Fruit fly (Drosophila melanogaster) whole organism, prepupa: ENCODE results near the gene CG4565.

Experiments
- CG10631 ChIP-seq: fragments of 200-800 bp; sonication (Bioruptor generic); optimal IDR thresholded peaks from 2 replicates; lab custom pipeline; 2016; ENCODE audit warnings: missing biosample characterization, missing genetic modification characterization
- CG11762 ChIP-seq: fragments of 200-800 bp; sonication (Bioruptor generic); optimal IDR thresholded peaks from 3 replicates; lab custom pipeline; 2016; ENCODE audit warnings: missing biosample characterization, missing genetic modification characterization; ENCODE audit not compliant: insufficient read depth
- CG11902 ChIP-seq: fragments of 200-800 bp; sonication (Bioruptor generic); optimal IDR thresholded peaks from 3 replicates; lab custom pipeline; 2016; ENCODE audit warnings: missing biosample characterization, missing genetic modification characterization
- CG15336 ChIP-seq: fragments of 200-800 bp; sonication (Bioruptor generic); IDR thresholded peaks from 2 replicates; pipeline ENCODE4 v1.3.6; 2022; ENCODE audit warnings: missing biosample characterization, missing genetic modification characterization
- CG1621 ChIP-seq: fragments of 200-800 bp; sonication (Bioruptor generic); optimal IDR thresholded peaks from 3 replicates; lab custom pipeline; 2018; ENCODE audit warnings: missing biosample characterization, mild to moderate bottlenecking, missing genetic modification characterization
- CG16779 ChIP-seq: fragments of 200-800 bp; sonication (Bioruptor generic); optimal IDR thresholded peaks from 3 replicates; lab custom pipeline; 2017; ENCODE audit warnings: missing biosample characterization, mild to moderate bottlenecking, missing genetic modification characterization
- CG3032 ChIP-seq: fragments of 200-800 bp; optimal IDR thresholded peaks from 2 replicates; lab custom pipeline; 2019; ENCODE audit warnings: missing biosample characterization, mild to moderate bottlenecking, missing genetic modification characterization, moderate library complexity
- CG31627 ChIP-seq: fragments of 200-800 bp; sonication (Bioruptor generic); optimal IDR thresholded peaks from 3 replicates; lab custom pipeline; 2016; ENCODE audit warnings: missing biosample characterization, missing genetic modification characterization
- CG32006 ChIP-seq: fragments of 200-800 bp; sonication (Bioruptor generic); optimal IDR thresholded peaks from 3 replicates; lab custom pipeline; 2017; ENCODE audit warnings: missing biosample characterization, mild to moderate bottlenecking, missing genetic modification characterization
- CG3919 ChIP-seq: fragments of 200-800 bp; sonication (Bioruptor generic); optimal IDR thresholded peaks from 3 replicates; lab custom pipeline; 2016; ENCODE audit warnings: missing biosample characterization, missing genetic modification characterization
- CG4318 ChIP-seq: fragments of 200-800 bp; sonication (Bioruptor generic); optimal IDR thresholded peaks from 3 replicates; lab custom pipeline; 2017; ENCODE audit warnings: missing biosample characterization, mild to moderate bottlenecking, missing genetic modification characterization
- CG6163 ChIP-seq: fragments of 200-800 bp; sonication (Bioruptor generic); IDR thresholded peaks from 3 replicates; pipeline ENCODE4 v1.3.6; 2022; ENCODE audit warnings: missing biosample characterization, missing genetic modification characterization
- CG6276 ChIP-seq: fragments of 200-800 bp; sonication (Bioruptor generic); optimal IDR thresholded peaks from 2 replicates; lab custom pipeline; 2017; ENCODE audit warnings: missing biosample characterization, mild to moderate bottlenecking, missing genetic modification characterization
- CG6808 ChIP-seq: fragments of 200-800 bp; sonication (Bioruptor generic); optimal IDR thresholded peaks from 3 replicates; lab custom pipeline; 2017; ENCODE audit warnings: missing biosample characterization, missing genetic modification characterization, mild to moderate bottlenecking, moderate library complexity, missing genetic modification reagents
- CG6854 ChIP-seq: fragments of 200-800 bp; sonication (Bioruptor generic); optimal IDR thresholded peaks from 2 replicates; lab custom pipeline; 2017; ENCODE audit warnings: missing biosample characterization, mild to moderate bottlenecking, missing genetic modification characterization
- CG7368 ChIP-seq: fragments of 200-800 bp; sonication (Bioruptor generic); optimal IDR thresholded peaks from 3 replicates; lab custom pipeline; 2016; ENCODE audit warnings: missing biosample characterization, missing genetic modification characterization
- CG8632 ChIP-seq: fragments of 200-800 bp; sonication (Bioruptor generic); optimal IDR thresholded peaks from 3 replicates; lab custom pipeline; 2016; ENCODE audit warnings: missing biosample characterization, missing genetic modification characterization
- CG9139 ChIP-seq: fragments of 200-800 bp; sonication (Bioruptor generic); optimal IDR thresholded peaks from 3 replicates; lab custom pipeline; 2017; ENCODE audit warnings: missing biosample characterization, mild to moderate bottlenecking, missing genetic modification characterization
- Eip78C ChIP-seq: fragments of 200-800 bp; sonication (Bioruptor generic); peaks from one replicate; lab custom pipeline; 2016; ENCODE audit warnings: missing biosample characterization, missing genetic modification characterization
- Eip93F ChIP-seq: fragments of 200-800 bp; sonication (Bioruptor generic); optimal IDR thresholded peaks from 2 replicates; lab custom pipeline; 2016; ENCODE audit warnings: missing biosample characterization, mild to moderate bottlenecking, missing genetic modification characterization
- Ets21C ChIP-seq: fragments of 200-800 bp; sonication (Bioruptor generic); optimal IDR thresholded peaks from 3 replicates; lab custom pipeline; 2016; ENCODE audit warnings: missing biosample characterization, missing genetic modification characterization
- Ets96B ChIP-seq: fragments of 200-800 bp; optimal IDR thresholded peaks from 2 replicates; lab custom pipeline; 2019; ENCODE audit warnings: missing biosample characterization, mild to moderate bottlenecking, missing genetic modification characterization, moderate library complexity
- Gug ChIP-seq: fragments of 200-800 bp; sonication (Bioruptor generic); IDR thresholded peaks from 2 replicates; pipeline ENCODE4 v1.3.6; 2022; ENCODE audit warnings: missing biosample characterization, missing genetic modification characterization
- Hr38 ChIP-seq: sonication (Bioruptor generic); optimal IDR thresholded peaks from 2 replicates; lab custom pipeline; 2016; ENCODE audit warnings: missing biosample characterization, missing genetic modification characterization
- Hr39 ChIP-seq: fragments of 200-800 bp; sonication (Bioruptor generic); optimal IDR thresholded peaks from 2 replicates; lab custom pipeline; 2016; ENCODE audit warnings: missing biosample characterization, missing genetic modification characterization
- Lpt ChIP-seq: fragments of 200-800 bp; sonication (Bioruptor generic); optimal IDR thresholded peaks from 3 replicates; lab custom pipeline; 2016; ENCODE audit warnings: missing biosample characterization, missing genetic modification characterization
- Met ChIP-seq: fragments of 200-800 bp; sonication (Bioruptor generic); optimal IDR thresholded peaks from 3 replicates; lab custom pipeline; 2016; ENCODE audit warnings: missing biosample characterization, missing genetic modification characterization
- Sox14 ChIP-seq: fragments of 200-800 bp; sonication (Bioruptor generic); optimal IDR thresholded peaks from 3 replicates; lab custom pipeline; 2016; ENCODE audit warnings: missing biosample characterization, missing genetic modification characterization
- achi ChIP-seq: fragments of 200-800 bp; sonication (Bioruptor generic); optimal IDR thresholded peaks from 3 replicates; lab custom pipeline; 2016; ENCODE audit warnings: missing biosample characterization, missing genetic modification characterization
- cyc ChIP-seq: fragments of 200-800 bp; sonication (Bioruptor generic); optimal IDR thresholded peaks from 3 replicates; lab custom pipeline; 2016; ENCODE audit warnings: missing biosample characterization, missing genetic modification characterization
- dac ChIP-seq: fragments of 200-800 bp; sonication (Bioruptor generic); optimal IDR thresholded peaks from 2 replicates; lab custom pipeline; 2017; ENCODE audit warnings: missing biosample characterization, mild to moderate bottlenecking, missing genetic modification characterization
- dsx ChIP-seq: fragments of 200-800 bp; optimal IDR thresholded peaks from 3 replicates; lab custom pipeline; 2019; ENCODE audit warnings: missing biosample characterization, mild to moderate bottlenecking, missing genetic modification characterization, moderate library complexity; ENCODE audit not compliant: poor library complexity, severe bottlenecking
- eg ChIP-seq: fragments of 200-800 bp; sonication (Bioruptor generic); IDR thresholded peaks from 3 replicates; pipeline ENCODE4 v1.3.6; 2022; ENCODE audit warnings: missing biosample characterization, missing genetic modification characterization
- esn ChIP-seq: fragments of 200-800 bp; sonication (Bioruptor generic); optimal IDR thresholded peaks from 2 replicates; lab custom pipeline; 2016; ENCODE audit warnings: missing biosample characterization, mild to moderate bottlenecking, missing genetic modification characterization, moderate library complexity
- fkh ChIP-seq: fragments of 200-800 bp; sonication (Bioruptor generic); optimal IDR thresholded peaks from 3 replicates; lab custom pipeline; 2017; ENCODE audit warnings: missing biosample characterization, mild to moderate bottlenecking, missing genetic modification characterization, moderate library complexity
- lz ChIP-seq: fragments of 200-800 bp; sonication (Bioruptor generic); optimal IDR thresholded peaks from 3 replicates; lab custom pipeline; 2016; ENCODE audit warnings: missing biosample characterization, missing genetic modification characterization
- salr ChIP-seq, 2 experiments: fragments of 200-800 bp; sonication (Bioruptor generic); optimal IDR thresholded peaks; 3 replicates each; lab custom pipeline; 2016 to 2018; ENCODE audit warnings: missing biosample characterization in 2 of 2, missing genetic modification characterization in 2 of 2, mild to moderate bottlenecking in 1 of 2
- spab ChIP-seq: fragments of 200-800 bp; sonication (Bioruptor generic); optimal IDR thresholded peaks from 2 replicates; lab custom pipeline; 2017; ENCODE audit warnings: missing biosample characterization, mild to moderate bottlenecking, missing genetic modification characterization, missing genetic modification reagents
- ss ChIP-seq, 2 experiments: fragments of 200-800 bp; sonication (Bioruptor generic); optimal IDR thresholded peaks; 2 replicates in 1 of 2; 3 replicates in 1 of 2; lab custom pipeline; 2017 to 2018; ENCODE audit warnings: mild to moderate bottlenecking in 2 of 2, missing biosample characterization in 2 of 2, missing genetic modification characterization in 2 of 2, moderate library complexity in 1 of 2
- svp ChIP-seq: fragments of 200-800 bp; sonication (Bioruptor generic); peaks from one replicate; lab custom pipeline; 2016; ENCODE audit warnings: missing biosample characterization, missing genetic modification characterization
- topi ChIP-seq: fragments of 200-800 bp; sonication (Bioruptor generic); optimal IDR thresholded peaks from 3 replicates; lab custom pipeline; 2016; ENCODE audit warnings: missing biosample characterization, missing genetic modification characterization

CG4565 gene

DNA sequence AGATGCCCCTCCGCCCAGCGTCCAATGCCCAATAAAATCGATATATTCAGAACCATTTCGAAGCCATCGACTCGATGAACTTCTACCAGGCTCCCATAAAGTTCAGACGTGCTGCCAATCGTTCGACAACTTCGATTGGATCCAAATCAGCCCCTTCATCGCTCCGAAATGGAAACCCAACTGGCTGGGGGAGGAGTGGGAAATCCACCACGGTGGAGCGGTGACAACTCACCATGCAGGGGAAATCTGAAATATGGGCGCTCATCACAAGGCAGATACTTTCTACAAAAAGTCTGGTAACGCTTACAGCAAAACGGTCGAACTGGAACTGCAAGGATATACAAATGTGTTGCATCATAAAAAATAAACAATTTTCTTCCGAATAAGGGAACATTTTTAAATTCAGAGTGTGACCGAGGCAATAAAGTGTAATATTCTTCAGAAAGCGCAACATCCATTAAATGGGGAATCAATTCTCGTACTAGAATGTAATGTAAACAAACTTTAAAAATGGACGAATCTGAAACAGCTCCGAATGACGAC is at the start of gene CG4565:
Gene CG4565 (plus strand): TSS at position 493 of the 543 bp plus-strand sequence.
- TF ChIP-seq Hr38 (GFP tag; lab: Kevin White, UChicago) (no peak), CG31627 (no peak), CG15336 (GFP tag; lab: Robert Waterston, UW) (no peak), dac (GFP tag; lab: Kevin White, UChicago) (no peak), CG6854 (GFP tag; lab: Kevin White, UChicago) (no peak), Gug (GFP tag; lab: Robert Waterston, UW) (no peak), CG10631 (GFP tag; lab: Kevin White, UChicago) (no peak), CG32006 (no peak), Hr39 (GFP tag; lab: Kevin White, UChicago) (no peak), Eip78C (GFP tag; lab: Kevin White, UChicago) (peak; percentile 24), fkh (GFP tag; lab: Kevin White, UChicago) (peak; percentile 49)

DNA sequence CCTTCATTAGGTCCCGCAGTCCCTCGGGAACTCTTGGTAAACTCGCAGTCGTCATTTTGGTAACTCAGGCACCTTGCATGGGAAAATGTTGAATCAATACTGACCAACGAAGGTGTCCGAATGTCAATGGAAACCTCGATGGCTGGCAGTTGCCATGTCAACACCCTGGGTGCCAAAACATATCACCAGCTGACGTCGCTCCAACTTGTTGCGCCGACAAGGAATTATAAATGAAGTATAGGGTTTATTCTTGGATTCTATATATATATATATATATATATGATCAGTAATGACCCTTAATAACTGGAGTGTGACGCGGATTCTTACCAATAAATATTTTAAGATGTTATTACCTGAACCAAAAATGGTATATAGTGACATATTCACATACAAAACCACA is 48.7 kb upstream of the CG4565 start, which contains the start of gene CG14692:
Gene CG14692 (minus strand): TSS at position 101 of the 400 bp plus-strand sequence.
- TF ChIP-seq CG11762 (GFP tag; lab: Kevin White, UChicago) (no peak), CG6854 (GFP tag; lab: Kevin White, UChicago) (no peak), CG4318 (GFP tag; lab: Kevin White, UChicago) (no peak), CG10631 (GFP tag; lab: Kevin White, UChicago) (no peak), CG16779 (tag; lab: Kevin White, UChicago) (no peak), Hr38 (GFP tag; lab: Kevin White, UChicago) (no peak), salr (GFP tag; optimal IDR thresholded peaks at IDR 0.05; lab: Kevin White, UChicago) (no peak), topi (GFP tag; lab: Kevin White, UChicago) (no peak), CG3032 (no peak), CG6808 (GFP tag; lab: Kevin White, UChicago) (no peak), Ets96B (tag; lab: Kevin White, UChicago) (no peak)

DNA sequence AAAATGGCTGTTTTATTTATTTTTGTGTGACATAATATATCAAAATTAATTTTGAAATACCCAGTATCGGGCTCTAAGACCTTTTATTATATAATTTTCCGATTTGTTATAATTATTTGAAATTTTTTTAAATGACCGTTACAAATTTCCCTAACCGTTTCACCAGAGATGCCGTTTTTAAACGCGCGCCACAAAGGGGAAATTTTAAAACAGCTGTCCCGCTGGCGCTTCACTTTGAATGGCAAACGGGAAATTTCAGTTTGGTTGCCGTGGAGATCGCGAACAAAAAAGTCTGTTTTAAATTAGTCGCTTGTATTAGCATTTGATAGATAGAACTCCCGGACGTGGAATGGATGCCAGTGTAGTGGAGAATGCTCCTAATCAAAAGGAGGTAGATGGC is 37.5 kb upstream of the CG4565 start, which contains the start of the genes CG14693 and TTLL15:
Gene CG14693 (minus strand): TSS at position 16 of the 400 bp plus-strand sequence.
Gene TTLL15 (plus strand): TSS at position 257 of the 400 bp plus-strand sequence.
- TF ChIP-seq svp (GFP tag; lab: Kevin White, UChicago) = no peak
- TF ChIP-seq Met (GFP tag; lab: Kevin White, UChicago) = no peak
- TF ChIP-seq Ets21C (GFP tag; lab: Kevin White, UChicago) = no peak
- no peak for TF ChIP-seq ss (GFP tag; optimal IDR thresholded peaks at IDR 0.05; lab: Kevin White, UChicago)
- no peak for TF ChIP-seq cyc (GFP tag; lab: Kevin White, UChicago)

DNA sequence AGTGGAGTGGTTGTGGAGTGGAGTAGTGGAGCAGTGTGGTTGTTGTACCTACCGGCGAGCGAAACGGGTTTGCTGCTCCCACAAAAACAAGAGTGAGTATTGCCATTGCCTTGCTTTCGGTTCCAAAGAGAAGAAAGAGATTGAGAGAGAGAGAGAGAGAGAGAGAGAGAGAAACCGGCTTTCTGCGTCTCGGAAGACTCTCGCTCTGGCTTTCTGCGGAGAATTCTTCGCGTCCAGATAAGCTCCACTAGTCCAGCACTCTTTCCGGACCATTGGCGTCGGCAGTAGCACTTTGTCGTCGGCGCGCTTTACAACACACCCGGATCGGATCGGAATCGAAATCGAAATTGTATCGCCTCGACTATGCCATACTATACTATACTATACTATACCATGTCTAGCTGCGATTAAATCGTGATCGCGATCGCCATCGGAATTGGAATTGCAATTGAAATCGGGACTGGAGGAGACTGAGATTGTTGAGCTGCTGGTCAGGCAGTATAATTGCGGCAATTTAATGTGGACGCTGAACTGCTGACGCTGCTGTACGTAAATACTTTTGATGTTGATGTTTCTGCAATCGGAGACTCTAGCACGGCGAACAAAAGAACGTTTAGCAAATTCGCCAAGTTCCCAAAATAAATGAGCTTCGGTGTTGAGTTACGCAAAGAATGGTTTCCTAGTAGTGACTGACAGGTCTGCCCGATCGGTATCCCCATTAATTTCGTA is 25.6 kb upstream of the CG4565 start, which contains the start of gene Cad86C:
Gene Cad86C (plus strand): TSS at position 284 of the 729 bp plus-strand sequence.
- TF ChIP-seq CG8632 (GFP tag; lab: Kevin White, UChicago) = no peak
- no peak for TF ChIP-seq Sox14 (GFP tag; lab: Kevin White, UChicago)
- peak; percentile 78 for TF ChIP-seq CG9139 (GFP tag; lab: Kevin White, UChicago)
- TF ChIP-seq Hr38 (GFP tag; lab: Kevin White, UChicago) = no peak
- TF ChIP-seq CG6808 (GFP tag; lab: Kevin White, UChicago) = peak; percentile 47
- TF ChIP-seq Ets96B (tag; lab: Kevin White, UChicago) = no peak
- TF ChIP-seq esn = peak; percentile 15
- TF ChIP-seq Eip93F (GFP tag; lab: Kevin White, UChicago) = no peak
- no peak for TF ChIP-seq CG31627
- TF ChIP-seq CG1621 (tag; lab: Kevin White, UChicago) = peak; percentile 63
- peak; percentile 48 for TF ChIP-seq Lpt
- peak; percentile 35; the same call in 2 of the 3 replicates for TF ChIP-seq eg (GFP tag; lab: Robert Waterston, UW)
- no peak for TF ChIP-seq svp (GFP tag; lab: Kevin White, UChicago)
- peak; percentile 56; the same call in 2 of the 3 replicates for TF ChIP-seq CG6163 (GFP tag; lab: Robert Waterston, UW)
- no peak for TF ChIP-seq salr (GFP tag; optimal IDR thresholded peaks at IDR 0.05; lab: Kevin White, UChicago)
- peak; percentile 24 for TF ChIP-seq spab
- TF ChIP-seq CG6276 (GFP tag; lab: Kevin White, UChicago) = peak; percentile 66
- no peak for TF ChIP-seq CG11902
- TF ChIP-seq CG3919 (GFP tag; lab: Kevin White, UChicago) = peak; percentile 52
- no peak for TF ChIP-seq achi (GFP tag; lab: Kevin White, UChicago)
- no peak for TF ChIP-seq CG7368 (GFP tag; lab: Kevin White, UChicago)
- TF ChIP-seq CG15336 (GFP tag; lab: Robert Waterston, UW) = peak; percentile 26; the same call in 1 of the 2 replicates
- peak; percentile 85 for TF ChIP-seq Eip78C (GFP tag; lab: Kevin White, UChicago)
- TF ChIP-seq fkh (GFP tag; lab: Kevin White, UChicago) = peak; percentile 12
- peak; percentile 72 for TF ChIP-seq dsx (GFP tag; lab: Kevin White, UChicago)
- TF ChIP-seq CG4318 (GFP tag; lab: Kevin White, UChicago) = no peak
- TF ChIP-seq lz (GFP tag; lab: Kevin White, UChicago) = no peak
